Fruit fly (Drosophila melanogaster) whole organism: Measurements from ENCODE around the gene CG6006.
"Not testable (repeated sequence)": the region's sequence is repeated elsewhere in the genome, so short reads cannot be mapped to it uniquely, and the experiment has no call there.

Experiments used
- CG8478 ChIP-seq: fragments of >200 bp; optimal IDR thresholded peaks from 2 replicates; lab custom pipeline; 2018; ENCODE audit warnings: inconsistent platforms
- Dll ChIP-seq: fragments of >200 bp; optimal IDR thresholded peaks from 2 replicates; lab custom pipeline; 2017
- EcR ChIP-seq, 2 experiments: fragments of >200 bp; optimal IDR thresholded peaks; 2 replicates each; lab custom pipeline; 2017; ENCODE audit warnings: missing biosample characterization in 2 of 2, missing genetic modification characterization in 2 of 2, missing genetic modification reagents in 2 of 2
- pan ChIP-seq: fragments of >200 bp; optimal IDR thresholded peaks from 2 replicates; lab custom pipeline; 2017
- psq ChIP-seq: fragments of >200 bp; optimal IDR thresholded peaks from 2 replicates; lab custom pipeline; 2017
- usp ChIP-seq: fragments of >200 bp; optimal IDR thresholded peaks from 2 replicates; lab custom pipeline; 2017; ENCODE audit warnings: missing biosample characterization, missing genetic modification characterization, mixed read lengths

Gene CG6006

DNA sequence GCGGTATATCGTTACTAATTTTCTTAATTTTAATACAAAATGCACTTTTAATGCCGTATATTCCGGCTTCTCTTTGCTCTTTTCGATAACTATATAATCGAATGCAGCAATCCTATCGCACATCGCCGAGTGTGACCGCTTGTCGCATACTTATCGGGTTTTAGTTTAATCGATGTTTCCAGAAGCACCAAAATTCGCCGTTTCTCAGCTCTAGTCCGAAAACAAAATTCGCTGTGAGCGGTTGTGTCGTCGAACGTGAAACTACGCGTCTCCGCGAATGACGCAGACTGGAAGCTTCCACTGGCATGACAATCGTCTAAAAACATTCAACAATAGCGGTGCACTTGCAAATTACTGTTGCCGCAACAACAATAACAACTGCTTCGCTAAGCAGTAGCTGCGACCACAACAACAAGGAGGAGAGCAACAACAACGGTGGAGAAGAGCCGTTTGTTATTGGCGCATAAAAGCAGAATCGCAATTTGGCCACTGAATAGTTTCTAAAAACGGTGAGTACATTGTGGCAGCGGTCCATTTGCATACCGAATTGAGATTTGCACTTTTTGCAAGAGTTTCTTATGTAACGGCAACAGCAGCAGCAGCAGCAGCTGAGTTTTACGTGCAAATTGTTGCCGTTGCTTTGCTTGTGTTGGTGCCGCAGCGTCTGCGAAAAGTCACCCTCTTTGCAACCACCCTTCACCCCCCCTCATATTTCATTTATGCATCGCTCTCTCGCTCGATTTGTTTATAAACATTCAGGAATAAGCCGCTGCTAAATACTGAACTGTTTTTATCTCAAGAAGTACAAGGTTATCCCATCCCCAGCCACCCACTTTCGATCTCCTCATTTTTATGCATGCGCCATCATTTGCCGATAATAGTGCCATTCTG lies 32.3 kb downstream of the CG6006 start, which contains the start of gene sra:
TSS of gene sra (plus strand) at position 209 of the 891 bp plus-strand sequence.
- TF ChIP-seq CG8478 (lab: Kevin White, UChicago) (no peak), pan (lab: Kevin White, UChicago) (no peak), Dll (lab: Kevin White, UChicago) (no peak), EcR (GFP tag; optimal IDR thresholded peaks at IDR 0.05; lab: Kevin White, UChicago) (no peak), usp (GFP tag; lab: Kevin White, UChicago) (no peak), psq (no peak)

- TF ChIP-seq psq = no peak
- TF ChIP-seq usp (GFP tag; lab: Kevin White, UChicago) = no peak
- TF ChIP-seq Dll (lab: Kevin White, UChicago) = no peak
- no peak for TF ChIP-seq pan (lab: Kevin White, UChicago)
- TF ChIP-seq CG8478 (lab: Kevin White, UChicago) = no peak
- TF ChIP-seq EcR (GFP tag; optimal IDR thresholded peaks at IDR 0.05; lab: Kevin White, UChicago) = no peak
Observed at dm6 chr3R:16187737-16188136, 33.0 kb downstream of the CG6006 start.

DNA sequence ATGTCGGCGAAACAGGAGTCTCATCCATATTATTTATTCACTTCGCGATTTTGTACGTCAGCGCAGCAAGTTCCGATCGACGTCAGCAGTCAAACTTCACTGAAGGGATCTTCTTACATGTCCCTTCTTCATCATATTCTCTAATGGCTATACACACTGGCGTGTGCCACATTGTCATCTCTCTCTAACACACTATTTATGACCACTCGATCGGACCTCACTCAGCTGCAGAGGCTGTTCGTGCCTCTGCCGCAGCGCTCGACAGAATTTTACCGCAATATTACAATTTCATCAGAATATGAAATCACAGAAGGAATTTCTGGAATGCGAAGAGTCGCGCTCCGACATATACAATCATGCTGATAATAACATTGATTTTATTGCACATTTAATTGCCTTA lies 34.7 kb downstream of the CG6006 start, which contains the start of gene Bin1:
TSS of gene Bin1 (minus strand) at position 101 of the 400 bp plus-strand sequence.
- TF ChIP-seq psq; EcR (GFP tag; optimal IDR thresholded peaks at IDR 0.05; lab: Kevin White, UChicago); Dll (lab: Kevin White, UChicago): not testable (repeated sequence)

dm6 chr3R:16190183-16190763 lies 35.5 kb downstream of the CG6006 start:
- TF ChIP-seq pan (lab: Kevin White, UChicago) = no peak
- TF ChIP-seq CG8478 (lab: Kevin White, UChicago) = no peak
- no peak for TF ChIP-seq EcR (GFP tag; optimal IDR thresholded peaks at IDR 0.05; lab: Kevin White, UChicago)
- no peak for TF ChIP-seq usp (GFP tag; lab: Kevin White, UChicago)
- no peak for TF ChIP-seq psq
- no peak for TF ChIP-seq Dll (lab: Kevin White, UChicago)

DNA sequence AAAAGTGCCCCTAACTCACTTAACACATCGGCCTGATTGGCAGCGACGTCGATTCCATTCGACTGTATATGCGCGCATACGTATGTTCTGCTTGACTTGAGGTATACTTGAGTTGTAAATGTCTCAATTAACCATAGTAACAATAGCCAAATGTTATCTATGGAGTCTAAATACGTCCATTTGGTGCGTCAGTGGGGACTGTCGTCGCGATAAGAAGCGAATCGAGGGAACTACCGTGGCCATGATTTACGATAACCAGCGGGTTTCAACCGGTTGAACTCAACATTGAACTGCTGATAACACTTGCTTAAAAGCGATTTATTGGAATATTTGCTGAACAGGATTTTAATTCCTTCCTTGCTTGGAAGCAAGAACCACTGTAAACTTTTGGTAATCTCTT lies 36.0 kb downstream of the CG6006 start:
- no peak for TF ChIP-seq pan (lab: Kevin White, UChicago)
- TF ChIP-seq EcR (GFP tag; optimal IDR thresholded peaks at IDR 0.05; lab: Kevin White, UChicago) = no peak
- no peak for TF ChIP-seq usp (GFP tag; lab: Kevin White, UChicago)
- TF ChIP-seq CG8478 (lab: Kevin White, UChicago) = no peak
- TF ChIP-seq Dll (lab: Kevin White, UChicago) = no peak
- TF ChIP-seq psq = no peak

- TF ChIP-seq psq = no peak
- no peak for TF ChIP-seq EcR (GFP tag; optimal IDR thresholded peaks at IDR 0.05; lab: Kevin White, UChicago)
- no peak for TF ChIP-seq Dll (lab: Kevin White, UChicago)
- TF ChIP-seq CG8478 (lab: Kevin White, UChicago) = no peak
- TF ChIP-seq usp (GFP tag; lab: Kevin White, UChicago) = no peak
- TF ChIP-seq pan (lab: Kevin White, UChicago) = no peak
Observed at dm6 chr3R:16200497-16201019, 45.8 kb downstream of the CG6006 start.

- TF ChIP-seq pan (lab: Kevin White, UChicago) (no peak), EcR (GFP tag; optimal IDR thresholded peaks at IDR 0.05; lab: Kevin White, UChicago) (no peak), CG8478 (lab: Kevin White, UChicago) (no peak), Dll (lab: Kevin White, UChicago) (no peak), usp (GFP tag; lab: Kevin White, UChicago) (no peak), psq (no peak)
Observed at dm6 chr3R:16202335-16203024, 47.7 kb downstream of the CG6006 start.

DNA sequence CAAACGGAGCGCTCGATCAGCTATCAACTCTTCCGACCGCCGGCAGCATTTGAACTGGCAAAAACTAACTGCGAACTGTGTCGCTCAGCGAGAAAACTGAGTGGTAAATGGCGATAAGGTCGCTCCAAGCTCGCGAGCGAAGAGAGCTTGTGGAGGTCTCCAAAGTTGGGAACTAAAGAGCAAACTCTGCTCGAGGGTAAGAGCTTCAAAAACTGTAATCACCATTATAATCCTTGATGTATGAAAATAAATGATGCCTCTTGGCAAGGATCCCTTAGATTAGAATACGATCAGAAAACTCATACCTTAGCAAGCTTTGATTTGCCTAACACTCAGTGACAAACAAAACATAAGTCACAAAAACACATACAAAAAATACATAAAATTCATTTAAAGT lies 48.2 kb downstream of the CG6006 start, which contains the start of the genes CG6126 and CG31287:
TSS of gene CG6126 (minus strand) at position 59 of the 397 bp plus-strand sequence.
TSS of gene CG31287 (plus strand) at position 347 of the 397 bp plus-strand sequence.
- TF ChIP-seq usp (GFP tag; lab: Kevin White, UChicago) = no peak
- no peak for TF ChIP-seq EcR (GFP tag; optimal IDR thresholded peaks at IDR 0.05; lab: Kevin White, UChicago)
- no peak for TF ChIP-seq psq
- TF ChIP-seq CG8478 (lab: Kevin White, UChicago) = no peak
- no peak for TF ChIP-seq pan (lab: Kevin White, UChicago)
- no peak for TF ChIP-seq Dll (lab: Kevin White, UChicago)

- no peak for TF ChIP-seq pan (lab: Kevin White, UChicago)
- no peak for TF ChIP-seq Dll (lab: Kevin White, UChicago)
- peak; percentile 5 for TF ChIP-seq CG8478 (lab: Kevin White, UChicago)
Observed at dm6 chr3R:16205155-16205778, 50.5 kb downstream of the CG6006 start, which contains the start of gene mtSSB. Gene mtSSB (minus strand): TSS chr3R:16205250.

DNA sequence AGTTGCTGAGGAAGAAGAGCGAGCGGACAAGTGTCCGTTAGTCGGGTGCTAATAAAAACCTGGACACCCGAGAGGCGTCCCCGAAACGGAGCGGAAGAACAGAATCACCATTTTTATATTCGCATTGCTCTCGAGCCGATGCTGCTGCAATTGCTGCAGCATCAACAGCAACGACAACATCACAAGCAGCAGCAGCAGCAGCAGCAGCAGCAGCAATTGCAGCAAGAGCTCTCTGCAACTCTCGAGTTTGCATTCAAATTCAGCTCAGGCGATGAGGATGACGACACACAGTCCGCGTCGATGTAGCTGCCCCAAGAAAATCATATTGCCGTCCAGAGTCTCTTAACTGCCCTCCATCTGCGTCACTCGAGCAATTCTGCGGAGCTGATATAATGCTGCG lies 51.4 kb downstream of the CG6006 start:
- TF ChIP-seq psq (no peak), Dll (lab: Kevin White, UChicago) (no peak), CG8478 (lab: Kevin White, UChicago) (no peak), EcR (GFP tag; optimal IDR thresholded peaks at IDR 0.05; lab: Kevin White, UChicago) (no peak), pan (lab: Kevin White, UChicago) (no peak), usp (GFP tag; lab: Kevin White, UChicago) (no peak)
